Worm (Caenorhabditis elegans): ENCODE results near the gene nhr-162.

- TF ChIP-seq ztf-11 (tag; optimal IDR thresholded peaks at IDR 0.05) (no peak), mab-5 (tag; optimal IDR thresholded peaks at IDR 0.05) (no peak), nhr-76 (tag; optimal IDR thresholded peaks at IDR 0.05) (no peak), unc-39 (tag; optimal IDR thresholded peaks at IDR 0.05) (no peak)
Observed at ce11 chrV:6949770-6950169, 41.9 kb downstream of the nhr-162 start, which contains the start of gene Y57E12B.11.

All from whole organism, mixed stage, embryonic.